Fruit fly (Drosophila melanogaster) whole organism: Measurements from ENCODE around the gene CG32248.

ENCODE experiments used
- CG8478 ChIP-seq: fragments of >200 bp; optimal IDR thresholded peaks from 2 replicates; lab custom pipeline; 2018; ENCODE audit warnings: inconsistent platforms
- psq ChIP-seq: fragments of >200 bp; optimal IDR thresholded peaks from 2 replicates; lab custom pipeline; 2017

DNA sequence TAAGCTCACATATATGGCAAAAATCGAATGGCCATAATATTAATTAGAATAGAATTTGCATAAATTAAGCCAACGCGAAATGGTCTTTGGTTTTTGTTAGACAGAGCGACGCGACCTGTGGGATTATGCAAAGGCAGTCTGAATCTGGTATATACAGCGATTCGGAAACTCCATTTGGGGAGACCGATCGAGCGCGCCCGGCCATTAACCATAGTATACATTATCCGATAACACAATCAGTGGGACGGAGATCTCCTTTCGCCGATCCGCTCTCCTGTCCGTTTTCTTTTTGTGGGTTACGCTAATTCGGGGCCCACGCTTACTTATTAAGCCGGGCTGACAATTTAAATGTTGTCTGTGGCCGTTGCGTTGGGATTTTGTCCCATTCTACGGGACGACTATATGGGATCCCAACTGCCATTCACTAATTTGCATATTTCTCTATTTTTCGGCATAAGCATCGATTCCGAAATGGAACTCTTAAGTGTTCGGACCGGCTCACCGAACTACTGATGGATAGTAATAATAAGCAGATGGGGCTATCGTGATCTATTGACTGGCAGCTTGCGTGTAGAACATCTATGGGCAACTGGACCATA is 6.2 kb downstream of the CG32248 start:
- TF ChIP-seq psq (lab: Kevin White, UChicago), result no peak
- TF ChIP-seq CG8478 (lab: Kevin White, UChicago), result no peak
